Worm (Caenorhabditis elegans): ENCODE measurements around the gene C25G4.7.

DNA sequence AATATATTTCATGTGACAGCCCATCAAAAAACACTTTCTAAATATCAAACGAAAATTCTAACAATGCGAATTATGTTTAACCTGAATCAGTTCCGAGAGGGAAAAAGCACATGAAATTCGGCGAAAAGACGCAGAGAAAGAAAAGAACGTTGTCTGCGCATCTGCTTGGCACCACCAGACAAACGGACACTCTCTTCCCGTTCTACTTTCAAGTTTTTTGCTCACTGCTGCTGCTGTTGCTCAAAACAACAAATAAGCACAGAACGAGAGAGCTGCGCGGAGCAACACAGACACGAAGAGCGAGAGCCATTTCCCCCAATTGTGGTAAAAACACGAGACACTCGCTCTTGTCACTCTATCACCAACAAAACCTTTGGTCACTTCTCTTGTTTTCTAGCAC, 8.1 kb downstream of the C25G4.7 start:
- TF ChIP-seq tbx-7 (tag; optimal IDR thresholded peaks at IDR 0.05) (no peak), sox-2 (GFP tag; IDR thresholded peaks at IDR 0.05) (no peak), nhr-11 (tag; optimal IDR thresholded peaks at IDR 0.05) (no peak), hlh-30 (tag; optimal IDR thresholded peaks at IDR 0.05; ENCODE audit: insufficient read depth) (no peak), gmeb-2 (tag; optimal IDR thresholded peaks at IDR 0.05) (no peak), sox-4 (tag; optimal IDR thresholded peaks at IDR 0.05) (no peak), dmd-4 (tag; optimal IDR thresholded peaks at IDR 0.05; ENCODE audit: borderline replicate concordance) (no peak), F13H6.1 (tag; optimal IDR thresholded peaks at IDR 0.05) (no peak), Y22D7AL.16 (tag; optimal IDR thresholded peaks at IDR 0.05) (no peak)
